Worm (Caenorhabditis elegans): ENCODE results near the gene F55H2.7.
A peak's percentile ranks its signal among the peaks of the same experiment; 100 is the strongest.

The F55H2.7 gene

DNA sequence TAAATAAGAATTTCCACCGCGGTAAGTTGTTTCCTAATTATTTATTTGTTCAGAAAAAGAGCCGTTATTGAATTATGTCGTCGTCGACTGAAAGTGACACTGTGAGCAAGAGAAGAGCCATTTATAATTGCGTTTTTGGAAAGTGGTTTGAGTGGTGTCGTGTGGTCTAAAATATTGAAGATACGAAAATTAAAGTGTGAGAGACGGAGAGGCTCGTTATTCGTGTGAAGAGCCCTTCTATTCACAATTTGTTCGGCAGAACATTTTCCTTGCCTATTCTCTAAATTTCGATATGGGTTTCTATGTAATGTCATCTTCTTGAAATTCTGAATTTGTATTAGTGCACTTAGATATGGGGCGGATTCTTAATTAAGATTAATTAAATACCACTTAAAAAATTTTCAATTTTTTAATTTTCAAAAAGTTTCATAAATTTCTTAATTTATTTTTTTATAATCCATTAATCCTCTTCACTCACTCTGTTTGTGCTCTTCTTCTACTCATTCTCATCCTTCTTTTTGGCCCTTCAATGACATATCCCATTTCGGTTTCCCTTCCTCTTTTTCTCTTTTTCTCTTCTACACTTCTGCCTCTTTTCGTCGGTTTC lies 6.2 kb downstream of the F55H2.7 start (continued):
- TF ChIP-seq nfyb-1 (GFP tag; IDR thresholded peaks at IDR 0.05), result no peak; the same call in 1 of the 2 replicates
- no peak for TF ChIP-seq F39B2.1 (GFP tag; IDR thresholded peaks at IDR 0.05)
- 0 out of 2 replicates have a peak, but pooled peaks have one; percentile 16 for TF ChIP-seq Y56A3A.18 (GFP tag; IDR thresholded peaks at IDR 0.05)
- TF ChIP-seq nhr-90 (tag; optimal IDR thresholded peaks at IDR 0.05), result no peak
- TF ChIP-seq madf-10 (tag; optimal IDR thresholded peaks at IDR 0.05), result peak; percentile 33
- no peak for TF ChIP-seq snpc-4 (GFP tag; optimal IDR thresholded peaks at IDR 0.05)
- TF ChIP-seq snpc-4 (tag; optimal IDR thresholded peaks at IDR 0.05), result peak in 1 of 4 experiments; percentile 57
- TF ChIP-seq lir-1 (GFP tag; conservative IDR thresholded peaks at IDR 0.05), result no peak
- TF ChIP-seq ccch-3 (GFP tag; optimal IDR thresholded peaks at IDR 0.05), result no peak
- peak; percentile 65 for TF ChIP-seq B0336.3 (GFP tag; IDR thresholded peaks at IDR 0.05)
- no peak for TF ChIP-seq cebp-2 (GFP tag; IDR thresholded peaks at IDR 0.05)
- no peak for TF ChIP-seq lin-54 (GFP tag; optimal IDR thresholded peaks at IDR 0.05)
- no peak for TF ChIP-seq ets-4 (GFP tag; optimal IDR thresholded peaks at IDR 0.05)
- TF ChIP-seq egrh-3 (GFP tag; IDR thresholded peaks at IDR 0.05), result no peak
- TF ChIP-seq tlf-1 (GFP tag; optimal IDR thresholded peaks at IDR 0.05), result peak; percentile 77
- TF ChIP-seq nhr-80 (tag; optimal IDR thresholded peaks at IDR 0.05), result no peak
- TF ChIP-seq rec-8 (tag; optimal IDR thresholded peaks at IDR 0.05), result peak in 1 of 2 experiments; percentile 3
- TF ChIP-seq C06A6.2 (GFP tag; conservative IDR thresholded peaks at IDR 0.05), result no peak
- no peak for TF ChIP-seq bed-2 (GFP tag; IDR thresholded peaks at IDR 0.05)
- TF ChIP-seq madf-8 (GFP tag; conservative IDR thresholded peaks at IDR 0.05), result no peak
- peak; percentile 65 for TF ChIP-seq chd-7 (tag; optimal IDR thresholded peaks at IDR 0.05)
- no peak for TF ChIP-seq tbx-9 (tag; optimal IDR thresholded peaks at IDR 0.05; ENCODE audit: borderline replicate concordance)
- TF ChIP-seq cebp-1 (GFP tag; IDR thresholded peaks at IDR 0.05), result no peak
- TF ChIP-seq cebp-1 (tag; optimal IDR thresholded peaks at IDR 0.05), result peak; percentile 45
- TF ChIP-seq athp-1 (tag; optimal IDR thresholded peaks at IDR 0.05), result peak; percentile 7
- TF ChIP-seq hlh-26 (GFP tag; conservative IDR thresholded peaks at IDR 0.05), result no peak
- no peak for TF ChIP-seq Y79H2A.3 (GFP tag; conservative IDR thresholded peaks at IDR 0.05)
- TF ChIP-seq lsl-1 (GFP tag; optimal IDR thresholded peaks at IDR 0.05), result no peak
- TF ChIP-seq lin-35 (GFP tag; optimal IDR thresholded peaks at IDR 0.05), result peak in 1 of 3 experiments; percentile 51
- 0 out of 2 replicates have a peak, but pooled peaks have one; percentile 19 for TF ChIP-seq mcd-1 (GFP tag; IDR thresholded peaks at IDR 0.05)
- no peak for TF ChIP-seq bed-1 (GFP tag; IDR thresholded peaks at IDR 0.05)
- TF ChIP-seq nfya-2 (GFP tag; IDR thresholded peaks at IDR 0.05), result no peak
- no peak for TF ChIP-seq lsy-27 (tag; optimal IDR thresholded peaks at IDR 0.05; ENCODE audit: borderline replicate concordance, insufficient read depth)
- no peak for TF ChIP-seq ztf-3 (GFP tag; optimal IDR thresholded peaks at IDR 0.05)
- peak; percentile 49 for TF ChIP-seq madf-6 (GFP tag; IDR thresholded peaks at IDR 0.05)
- no peak for TF ChIP-seq tbp1 (GFP tag; optimal IDR thresholded peaks at IDR 0.05)

DNA sequence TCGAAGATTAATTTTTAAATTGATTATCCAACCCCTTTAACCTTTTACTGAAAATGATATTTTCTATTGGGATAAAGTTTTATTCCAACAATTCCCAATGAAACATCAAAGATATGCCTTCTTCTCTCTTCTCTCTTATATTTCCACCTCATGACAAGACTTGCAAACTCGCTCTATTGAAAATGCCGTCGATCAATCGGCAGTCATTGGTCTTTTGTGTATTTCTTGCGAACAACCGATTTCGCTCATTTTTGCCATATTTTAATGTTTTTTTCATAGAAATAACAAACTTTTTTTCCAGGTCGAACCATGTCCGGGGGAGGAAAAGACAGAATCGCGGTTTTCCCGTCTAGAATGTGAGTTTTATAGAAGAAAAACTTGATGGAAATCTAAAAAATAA lies 8.2 kb downstream of the F55H2.7 start, which contains the start of gene vha-14:
TSS of gene vha-14 (plus strand) at position 302 of the 400 bp plus-strand sequence.
- TF ChIP-seq nhr-80 (tag; optimal IDR thresholded peaks at IDR 0.05) (peak; percentile 63), F23B12.7 (tag; optimal IDR thresholded peaks at IDR 0.05; ENCODE audit: insufficient read depth) (peak; percentile 25), nfyb-1 (GFP tag; IDR thresholded peaks at IDR 0.05) (no peak), attf-5 (GFP tag; optimal IDR thresholded peaks at IDR 0.05) (peak; percentile 39), mcd-1 (GFP tag; IDR thresholded peaks at IDR 0.05) (peak; percentile 38; the same call in 1 of the 2 replicates)
